Worm (Caenorhabditis elegans) whole organism, L4/young adult: Measurements from ENCODE around the gene F28B4.4.

Experiments used
- dao-5 ChIP-seq: sonication (generic microtip); optimal IDR thresholded peaks from 2 replicates; lab custom pipeline; 2016; ENCODE audit warnings: missing genotype, missing genetic modification characterization, moderate library complexity, missing compliant biosample characterization
- him-1 ChIP-seq: sonication (generic microtip); optimal IDR thresholded peaks from 2 replicates; lab custom pipeline; 2016; ENCODE audit warnings: missing genotype, missing genetic modification reagents, missing genetic modification characterization, missing compliant biosample characterization

DNA sequence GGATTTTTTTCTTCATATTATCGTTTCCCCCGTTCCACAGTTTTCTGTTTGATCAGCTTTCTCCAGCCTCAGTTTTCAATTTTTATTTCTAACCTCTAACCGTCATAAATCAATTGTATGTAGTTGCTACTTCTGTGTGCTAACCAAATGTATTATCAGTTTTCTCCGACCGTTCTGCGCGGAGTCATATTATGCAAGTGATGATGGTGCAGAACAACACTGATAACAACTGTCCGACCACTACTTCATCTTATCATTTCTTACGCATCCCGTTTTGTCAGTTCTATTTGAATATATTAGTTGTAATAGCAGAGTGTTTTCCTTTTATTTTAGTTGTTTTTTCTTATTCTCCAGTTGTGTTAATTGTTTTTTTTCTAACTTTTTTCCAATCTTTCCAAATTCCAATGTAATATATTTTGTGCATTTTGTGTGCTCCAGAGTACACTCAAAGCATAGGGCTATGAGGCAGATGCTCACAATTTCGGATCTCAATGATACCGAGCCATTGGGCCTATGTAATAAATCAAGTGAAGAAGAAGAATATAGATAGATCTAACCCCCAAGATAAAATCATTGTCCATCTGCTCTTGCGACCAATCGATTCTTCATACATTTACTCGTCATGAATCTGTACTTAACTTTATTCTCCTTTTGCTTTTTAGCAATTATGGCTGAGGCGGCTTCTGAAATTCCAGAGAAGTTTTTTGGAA lies 47.5 kb upstream of the F28B4.4 start, which contains the start of gene lbp-3:
- TF ChIP-seq him-1 (tag; lab: Kevin White, UChicago) = no peak
- TF ChIP-seq dao-5 = no peak
